Fruit fly (Drosophila melanogaster) whole organism, wandering third instar larva: ENCODE results near the gene cnc.

Experiments
- Abd-B ChIP-seq: fragments of >200 bp; optimal IDR thresholded peaks from 2 replicates; lab custom pipeline; 2017; ENCODE audit warnings: missing biosample characterization, missing genetic modification characterization
- GATAd ChIP-seq: sonication (Bioruptor generic); optimal IDR thresholded peaks from 2 replicates; lab custom pipeline; 2016; ENCODE audit warnings: missing biosample characterization, missing genetic modification characterization
- Mio ChIP-seq: sonication (Bioruptor generic); optimal IDR thresholded peaks from 2 replicates; lab custom pipeline; 2016; ENCODE audit warnings: missing biosample characterization, missing genetic modification characterization
- Myc ChIP-seq: fragments of >200 bp; optimal IDR thresholded peaks from 2 replicates; lab custom pipeline; 2017
- N ChIP-seq: fragments of >200 bp; optimal IDR thresholded peaks from 2 replicates; lab custom pipeline; 2018; ENCODE audit warnings: missing biosample characterization, missing external identifiers, missing genetic modification characterization
- br ChIP-seq: fragments of 200-800 bp; sonication (Bioruptor generic); optimal IDR thresholded peaks from 2 replicates; lab custom pipeline; 2016; ENCODE audit warnings: missing biosample characterization, missing genetic modification characterization
- ey ChIP-seq: fragments of 200-800 bp; sonication (Bioruptor generic); optimal IDR thresholded peaks from 2 replicates; lab custom pipeline; 2016; ENCODE audit warnings: missing biosample characterization, missing genetic modification characterization
- h ChIP-seq: fragments of 200-800 bp; sonication (Bioruptor generic); optimal IDR thresholded peaks from 3 replicates; lab custom pipeline; 2016; ENCODE audit warnings: missing biosample characterization, mild to moderate bottlenecking, missing genetic modification characterization
- pan ChIP-seq: fragments of >200 bp; optimal IDR thresholded peaks from 2 replicates; lab custom pipeline; 2017
- psq ChIP-seq: fragments of 200-800 bp; sonication (Bioruptor generic); optimal IDR thresholded peaks from 3 replicates; lab custom pipeline; 2017; ENCODE audit warnings: missing biosample characterization, mild to moderate bottlenecking, missing genetic modification characterization, moderate library complexity
- sage ChIP-seq: fragments of 200-800 bp; sonication (Bioruptor generic); optimal IDR thresholded peaks from 2 replicates; lab custom pipeline; 2016; ENCODE audit warnings: missing biosample characterization, mild to moderate bottlenecking, missing genetic modification characterization
- woc ChIP-seq: sonication (Bioruptor generic); optimal IDR thresholded peaks from 2 replicates; lab custom pipeline; 2016; ENCODE audit warnings: missing biosample characterization, mild to moderate bottlenecking, missing genetic modification characterization

- TF ChIP-seq psq (no peak), h (GFP tag; lab: Kevin White, UChicago) (no peak), Abd-B (GFP tag; lab: Kevin White, UChicago) (no peak), woc (GFP tag; lab: Kevin White, UChicago) (no peak), GATAd (no peak), Myc (lab: Kevin White, UChicago) (no peak), ey (GFP tag; lab: Kevin White, UChicago) (no peak), pan (lab: Kevin White, UChicago) (no peak), sage (GFP tag; lab: Kevin White, UChicago) (no peak), br (no peak), Mio (no peak), N (GFP tag; lab: Kevin White, UChicago) (no peak)
Observed at dm6 chr3R:23189143-23189957, 37.2 kb downstream of the cnc start.
